Worm (Caenorhabditis elegans): Measurements from ENCODE around the gene C14A6.3.

C14A6.3 gene

ce11 chrV:18164758-18165157 is 18.6 kb downstream of the C14A6.3 start, which contains the start of gene C14A6.5:
Gene C14A6.5, minus strand, starts transcription at chrV:18164858.
- TF ChIP-seq pha-2 (tag; optimal IDR thresholded peaks at IDR 0.05) (no peak), syd-9 (tag; optimal IDR thresholded peaks at IDR 0.05) (no peak), fax-1 (tag; optimal IDR thresholded peaks at IDR 0.05) (no peak), ceh-30 (tag; optimal IDR thresholded peaks at IDR 0.05) (no peak), hlh-15 (tag; optimal IDR thresholded peaks at IDR 0.05) (no peak), ceh-34 (tag; optimal IDR thresholded peaks at IDR 0.05) (no peak), sdc-2 (tag; optimal IDR thresholded peaks at IDR 0.05) (no peak), ceh-14 (tag; optimal IDR thresholded peaks at IDR 0.05) (no peak), ceh-9 (tag; optimal IDR thresholded peaks at IDR 0.05) (no peak), che-1 (tag; optimal IDR thresholded peaks at IDR 0.05) (no peak), hlh-8 (tag; optimal IDR thresholded peaks at IDR 0.05) (no peak), fkh-6 (tag; optimal IDR thresholded peaks at IDR 0.05) (no peak), elt-4 (tag; optimal IDR thresholded peaks at IDR 0.05) (no peak), npax-4 (tag; optimal IDR thresholded peaks at IDR 0.05) (no peak)

- TF ChIP-seq fax-1 (tag; optimal IDR thresholded peaks at IDR 0.05) (no peak), T23F11.4 (GFP tag; optimal IDR thresholded peaks at IDR 0.05) (no peak), ceh-24 (tag; optimal IDR thresholded peaks at IDR 0.05) (no peak), ttx-3 (tag; optimal IDR thresholded peaks at IDR 0.05) (no peak), pat-9 (tag; optimal IDR thresholded peaks at IDR 0.05) (no peak), ceh-31 (tag; optimal IDR thresholded peaks at IDR 0.05) (no peak), che-1 (tag; optimal IDR thresholded peaks at IDR 0.05) (no peak), ref-2 (tag; optimal IDR thresholded peaks at IDR 0.05) (no peak), tbx-2 (tag; optimal IDR thresholded peaks at IDR 0.05) (no peak), ets-4 (tag; optimal IDR thresholded peaks at IDR 0.05) (no peak), fkh-6 (tag; optimal IDR thresholded peaks at IDR 0.05) (no peak), nhr-11 (tag; optimal IDR thresholded peaks at IDR 0.05) (no peak), ceh-18 (tag; optimal IDR thresholded peaks at IDR 0.05) (no peak), ceh-30 (tag; optimal IDR thresholded peaks at IDR 0.05) (no peak), unc-42 (tag; optimal IDR thresholded peaks at IDR 0.05) (no peak), sdc-2 (tag; optimal IDR thresholded peaks at IDR 0.05) (no peak)
Measured at ce11 chrV:18167161-18167560, 21.0 kb downstream of the C14A6.3 start, which contains the start of gene C14A6.6. Gene C14A6.6, minus strand, starts transcription at chrV:18167261.

ce11 chrV:18168266-18168665 is 22.1 kb downstream of the C14A6.3 start, which contains the start of gene C14A6.7:
Gene C14A6.7, minus strand, starts transcription at chrV:18168366.
- TF ChIP-seq hlh-13 (GFP tag; optimal IDR thresholded peaks at IDR 0.05), result no peak
- no peak for TF ChIP-seq ztf-16 (tag; optimal IDR thresholded peaks at IDR 0.05)
- TF ChIP-seq che-1 (tag; optimal IDR thresholded peaks at IDR 0.05), result no peak
- TF ChIP-seq pat-9 (tag; optimal IDR thresholded peaks at IDR 0.05), result no peak
- TF ChIP-seq sox-2 (GFP tag; IDR thresholded peaks at IDR 0.05), result no peak
- TF ChIP-seq nfya-1 (tag; optimal IDR thresholded peaks at IDR 0.05), result no peak
- no peak for TF ChIP-seq odd-2 (tag; optimal IDR thresholded peaks at IDR 0.05)
- TF ChIP-seq nhr-11 (tag; optimal IDR thresholded peaks at IDR 0.05), result no peak
- no peak for TF ChIP-seq hlh-15 (tag; optimal IDR thresholded peaks at IDR 0.05)
- TF ChIP-seq ceh-34 (tag; optimal IDR thresholded peaks at IDR 0.05), result no peak
- TF ChIP-seq lin-11 (tag; optimal IDR thresholded peaks at IDR 0.05), result no peak
- TF ChIP-seq elt-2 (tag; optimal IDR thresholded peaks at IDR 0.05), result no peak

ce11 chrV:18171568-18171967 is 25.4 kb downstream of the C14A6.3 start, which contains the start of gene C14A6.8:
Gene C14A6.8, minus strand, starts transcription at chrV:18171668.
- no peak for TF ChIP-seq zip-5 (tag; optimal IDR thresholded peaks at IDR 0.05)
- no peak for TF ChIP-seq madf-2 (tag; optimal IDR thresholded peaks at IDR 0.05)
- no peak for TF ChIP-seq ceh-14 (tag; optimal IDR thresholded peaks at IDR 0.05)
- TF ChIP-seq K02D7.2 (tag; optimal IDR thresholded peaks at IDR 0.05), result no peak
- TF ChIP-seq odd-2 (tag; optimal IDR thresholded peaks at IDR 0.05), result no peak
- no peak for TF ChIP-seq unc-42 (tag; optimal IDR thresholded peaks at IDR 0.05)
- no peak for TF ChIP-seq nhr-232 (tag; optimal IDR thresholded peaks at IDR 0.05)
- TF ChIP-seq sox-4 (tag; optimal IDR thresholded peaks at IDR 0.05), result no peak
- no peak for TF ChIP-seq ceh-48 (tag; optimal IDR thresholded peaks at IDR 0.05)
- TF ChIP-seq gmeb-2 (tag; optimal IDR thresholded peaks at IDR 0.05), result no peak
- TF ChIP-seq lim-6 (tag; optimal IDR thresholded peaks at IDR 0.05), result no peak

Measured in whole organism, late embryonic.